Fruit fly (Drosophila melanogaster) whole organism, embryonic: ENCODE measurements around the gene CG1622.

Experiments used
- CG11696 ChIP-seq: fragments of 200-800 bp; sonication (Bioruptor generic); IDR thresholded peaks from 2 replicates; pipeline ENCODE4 v1.3.6; 2022; ENCODE audit warnings: missing biosample characterization, missing genetic modification characterization
- CG12299 ChIP-seq: fragments of 200-800 bp; sonication (Bioruptor generic); optimal IDR thresholded peaks from 2 replicates; lab custom pipeline; 2018; ENCODE audit warnings: missing biosample characterization, mild to moderate bottlenecking, missing genetic modification characterization
- CG12391 ChIP-seq: fragments of 200-800 bp; sonication (Bioruptor generic); optimal IDR thresholded peaks from 3 replicates; lab custom pipeline; 2018; ENCODE audit warnings: missing biosample characterization, mild to moderate bottlenecking, missing genetic modification characterization, moderate library complexity
- CG13624 ChIP-seq: fragments of 200-800 bp; sonication (Bioruptor generic); optimal IDR thresholded peaks from 2 replicates; lab custom pipeline; 2016; ENCODE audit warnings: missing biosample characterization, missing genetic modification characterization
- CG16813 ChIP-seq: fragments of 200-800 bp; sonication (Bioruptor generic); IDR thresholded peaks from 3 replicates; pipeline ENCODE4 v1.3.6; 2022; ENCODE audit warnings: missing biosample characterization, missing genetic modification characterization; ENCODE audit not compliant: partially characterized antibody
- CG17802 ChIP-seq: fragments of 200-800 bp; sonication (Bioruptor generic); optimal IDR thresholded peaks from 2 replicates; lab custom pipeline; 2018; ENCODE audit warnings: missing biosample characterization, mild to moderate bottlenecking, missing genetic modification characterization, moderate library complexity
- CG18476 ChIP-seq: fragments of 200-800 bp; sonication (Bioruptor generic); optimal IDR thresholded peaks from 2 replicates; lab custom pipeline; 2016; ENCODE audit warnings: missing biosample characterization, mild to moderate bottlenecking, missing genetic modification characterization
- CG31365 ChIP-seq: fragments of 200-800 bp; sonication (Bioruptor generic); optimal IDR thresholded peaks from 2 replicates; lab custom pipeline; 2018; ENCODE audit warnings: missing biosample characterization, mild to moderate bottlenecking, missing genetic modification characterization
- CG31441 ChIP-seq: fragments of 200-800 bp; sonication (Bioruptor generic); IDR thresholded peaks from 2 replicates; pipeline ENCODE4 v1.3.6; 2022; ENCODE audit warnings: missing biosample characterization, missing genetic modification characterization
- CG32532 ChIP-seq: fragments of 200-800 bp; sonication (Bioruptor generic); IDR thresholded peaks from 2 replicates; pipeline ENCODE4 v1.3.6; 2022; ENCODE audit warnings: missing biosample characterization, missing genetic modification characterization
- CG33557 ChIP-seq: fragments of 200-800 bp; sonication (Bioruptor generic); optimal IDR thresholded peaks from 2 replicates; lab custom pipeline; 2019; ENCODE audit warnings: missing biosample characterization, mild to moderate bottlenecking, missing genetic modification characterization, moderate library complexity
- CG3838 ChIP-seq: fragments of 200-800 bp; sonication (Bioruptor generic); optimal IDR thresholded peaks from 3 replicates; lab custom pipeline; 2016; ENCODE audit warnings: missing biosample characterization, missing genetic modification characterization
- CG4707 ChIP-seq: fragments of 200-800 bp; sonication (Bioruptor generic); optimal IDR thresholded peaks from 2 replicates; lab custom pipeline; 2018; ENCODE audit warnings: missing biosample characterization, mild to moderate bottlenecking, missing genetic modification characterization, moderate library complexity
- CG6683 ChIP-seq: fragments of 200-800 bp; sonication (Bioruptor generic); optimal IDR thresholded peaks from 2 replicates; lab custom pipeline; 2017; ENCODE audit warnings: missing biosample characterization, mild to moderate bottlenecking, missing genetic modification characterization, missing genetic modification reagents
- CG7786 ChIP-seq: fragments of 200-800 bp; sonication (Bioruptor generic); optimal IDR thresholded peaks from 2 replicates; lab custom pipeline; 2016; ENCODE audit warnings: missing biosample characterization, missing genetic modification characterization
- CG8281 ChIP-seq: fragments of 200-800 bp; sonication (Bioruptor generic); optimal IDR thresholded peaks from 2 replicates; lab custom pipeline; 2018; ENCODE audit warnings: missing biosample characterization, mild to moderate bottlenecking, missing genetic modification characterization, moderate library complexity
- CG8924 ChIP-seq: fragments of 200-800 bp; optimal IDR thresholded peaks from 3 replicates; lab custom pipeline; 2019; ENCODE audit warnings: missing biosample characterization, mild to moderate bottlenecking, missing genetic modification characterization, moderate library complexity
- Chrac-16 ChIP-seq: fragments of 200-800 bp; sonication (Bioruptor generic); optimal IDR thresholded peaks from 3 replicates; lab custom pipeline; 2016; ENCODE audit warnings: missing biosample characterization, missing genetic modification characterization
- CkIIα-i1 ChIP-seq: fragments of 200-800 bp; sonication (Bioruptor generic); IDR thresholded peaks from 2 replicates; pipeline ENCODE4 v1.3.6; 2022; ENCODE audit warnings: missing biosample characterization, missing genetic modification characterization
- CrebB ChIP-seq: fragments of 200-800 bp; sonication (Bioruptor generic); optimal IDR thresholded peaks from 3 replicates; lab custom pipeline; 2018; ENCODE audit warnings: missing biosample characterization, mild to moderate bottlenecking, missing genetic modification characterization
- Dfd ChIP-seq, 2 experiments: fragments of >200 bp; optimal IDR thresholded peaks; 2 replicates each; lab custom pipeline; 2017; ENCODE audit warnings: missing biosample characterization in 2 of 2, missing genetic modification characterization in 2 of 2
- Dll ChIP-seq: fragments of 200-800 bp; sonication (Bioruptor generic); IDR thresholded peaks from 4 replicates; pipeline ENCODE4 v1.3.6; 2022; ENCODE audit warnings: missing biosample characterization, missing genetic modification characterization; ENCODE audit not compliant: partially characterized antibody
- Dref ChIP-seq: fragments of 200-800 bp; sonication (Bioruptor generic); IDR thresholded peaks from 2 replicates; pipeline ENCODE4 v1.3.6; 2022; ENCODE audit warnings: missing biosample characterization, missing genetic modification characterization
- Fer3 ChIP-seq: fragments of 200-800 bp; sonication (Bioruptor generic); optimal IDR thresholded peaks from 2 replicates; lab custom pipeline; 2018; ENCODE audit warnings: missing biosample characterization, mild to moderate bottlenecking, missing genetic modification characterization, moderate library complexity
- H2.0 ChIP-seq: fragments of 200-800 bp; sonication (Bioruptor generic); IDR thresholded peaks from 2 replicates; pipeline ENCODE4 v1.3.6; 2022; ENCODE audit warnings: missing biosample characterization, missing genetic modification characterization
- HmgZ ChIP-seq: fragments of 200-800 bp; sonication (Bioruptor generic); optimal IDR thresholded peaks from 2 replicates; lab custom pipeline; 2018; ENCODE audit warnings: missing biosample characterization, mild to moderate bottlenecking, missing genetic modification characterization
- Lim3 ChIP-seq: fragments of 200-800 bp; sonication (Bioruptor generic); IDR thresholded peaks from 2 replicates; pipeline ENCODE4 v1.3.6; 2022; ENCODE audit warnings: missing biosample characterization, missing genetic modification characterization
- MTF-1 ChIP-seq: fragments of 200-800 bp; sonication (Bioruptor generic); optimal IDR thresholded peaks from 2 replicates; lab custom pipeline; 2018; ENCODE audit warnings: missing biosample characterization, mild to moderate bottlenecking, missing genetic modification characterization, borderline replicate concordance
- Meics ChIP-seq: fragments of 200-800 bp; sonication (Bioruptor generic); optimal IDR thresholded peaks from 2 replicates; lab custom pipeline; 2017; ENCODE audit warnings: missing biosample characterization, mild to moderate bottlenecking, missing genetic modification characterization
- Mes4 ChIP-seq: fragments of 200-800 bp; sonication (Bioruptor generic); optimal IDR thresholded peaks from 2 replicates; lab custom pipeline; 2016; ENCODE audit warnings: missing biosample characterization, missing genetic modification characterization
- Nf-YB ChIP-seq: fragments of 200-800 bp; sonication (Bioruptor generic); optimal IDR thresholded peaks from 3 replicates; lab custom pipeline; 2019; ENCODE audit warnings: missing biosample characterization, mild to moderate bottlenecking, missing genetic modification characterization, moderate library complexity
- NfI ChIP-seq: fragments of 200-800 bp; sonication (Bioruptor generic); optimal IDR thresholded peaks from 3 replicates; lab custom pipeline; 2018; ENCODE audit warnings: missing biosample characterization, mild to moderate bottlenecking, missing genetic modification characterization, moderate library complexity
- Oaz ChIP-seq: fragments of 200-800 bp; sonication (Bioruptor generic); IDR thresholded peaks from 2 replicates; pipeline ENCODE4 v1.3.6; 2022; ENCODE audit warnings: missing biosample characterization, missing genetic modification characterization
- Oli ChIP-seq: fragments of 200-800 bp; sonication (Bioruptor generic); optimal IDR thresholded peaks from 2 replicates; lab custom pipeline; 2018; ENCODE audit warnings: missing biosample characterization, mild to moderate bottlenecking, missing genetic modification characterization, moderate library complexity
- PHDP ChIP-seq: fragments of 200-800 bp; sonication (Bioruptor generic); optimal IDR thresholded peaks from 3 replicates; lab custom pipeline; 2018; ENCODE audit warnings: missing biosample characterization, mild to moderate bottlenecking, missing genetic modification characterization, moderate library complexity
- Pdp1 ChIP-seq, 2 experiments: fragments of 200-800 bp; sonication (Bioruptor generic); optimal IDR thresholded peaks; 3 replicates each; lab custom pipeline; 2016; ENCODE audit warnings: missing biosample characterization in 2 of 2, missing genetic modification characterization in 2 of 2, mild to moderate bottlenecking in 1 of 2, moderate library complexity in 1 of 2
- Sin3A ChIP-seq: fragments of >200 bp; optimal IDR thresholded peaks from 2 replicates; lab custom pipeline; 2018
- Trl ChIP-seq, 3 experiments: fragments of >200 bp in 2 of 3; fragments of 200-800 bp in 1 of 3; sonication (Bioruptor generic) in 1 of 3; optimal IDR thresholded peaks; 2 replicates in 1 of 3; 3 replicates in 2 of 3; lab custom pipeline; 2016 to 2017; ENCODE audit warnings: missing biosample characterization in 1 of 3, missing genetic modification characterization in 1 of 3
- cad ChIP-seq: fragments of >200 bp; optimal IDR thresholded peaks from 2 replicates; lab custom pipeline; 2017; ENCODE audit warnings: missing biosample characterization, missing genetic modification characterization
- dan ChIP-seq: fragments of 200-800 bp; sonication (Bioruptor generic); IDR thresholded peaks from 2 replicates; pipeline ENCODE4 v1.3.6; 2022; ENCODE audit warnings: missing biosample characterization, missing genetic modification characterization
- dati ChIP-seq: fragments of 200-800 bp; sonication (Bioruptor generic); IDR thresholded peaks from 2 replicates; pipeline ENCODE4 v1.3.6; 2022; ENCODE audit warnings: missing biosample characterization, missing genetic modification characterization
- gt ChIP-seq: fragments of 200-800 bp; sonication (Bioruptor generic); IDR thresholded peaks from 2 replicates; pipeline ENCODE4 v1.3.6; 2022; ENCODE audit warnings: missing biosample characterization, missing genetic modification characterization
- lilli ChIP-seq: fragments of 200-800 bp; sonication (Bioruptor generic); optimal IDR thresholded peaks from 3 replicates; lab custom pipeline; 2016; ENCODE audit warnings: missing biosample characterization, missing genetic modification characterization
- onecut ChIP-seq: fragments of 200-800 bp; sonication (Bioruptor generic); IDR thresholded peaks from 2 replicates; pipeline ENCODE4 v1.3.6; 2022; ENCODE audit warnings: missing biosample characterization, missing genetic modification characterization
- p53 ChIP-seq: fragments of 200-800 bp; sonication (Bioruptor generic); optimal IDR thresholded peaks from 2 replicates; lab custom pipeline; 2016; ENCODE audit warnings: missing biosample characterization, missing genetic modification characterization
- phol ChIP-seq: fragments of 200-800 bp; sonication (Bioruptor generic); optimal IDR thresholded peaks from 3 replicates; lab custom pipeline; 2018; ENCODE audit warnings: missing biosample characterization, mild to moderate bottlenecking, missing genetic modification characterization, moderate library complexity
- pnt ChIP-seq: fragments of 200-800 bp; sonication (Bioruptor generic); optimal IDR thresholded peaks from 3 replicates; lab custom pipeline; 2016; ENCODE audit warnings: missing biosample characterization, missing genetic modification characterization
- prd ChIP-seq, 3 experiments: fragments of >200 bp in 2 of 3; fragments of 200-800 bp in 1 of 3; sonication (Bioruptor generic) in 1 of 3; optimal IDR thresholded peaks in 2 of 3; IDR thresholded peaks in 1 of 3; 2 replicates in 2 of 3; 3 replicates in 1 of 3; pipeline versions ENCODE4 v1.3.6 to Lab custom; 2017 to 2022; ENCODE audit warnings: missing biosample characterization in 1 of 3, missing genetic modification characterization in 1 of 3
- sima ChIP-seq: fragments of 200-800 bp; sonication (Bioruptor generic); optimal IDR thresholded peaks from 2 replicates; lab custom pipeline; 2016; ENCODE audit warnings: missing biosample characterization, missing genetic modification characterization
- slbo ChIP-seq: fragments of 200-800 bp; sonication (Bioruptor generic); IDR thresholded peaks from 2 replicates; pipeline ENCODE4 v1.3.6; 2022; ENCODE audit warnings: missing biosample characterization, missing genetic modification characterization

Gene CG1622

dm6 chrX:13337454-13337853, 40.6 kb downstream of the CG1622 start, which contains the start of gene RpS15Aa (continued):
- peak; percentile 69 for TF ChIP-seq CG17802
- peak; percentile 85 for TF ChIP-seq Mes4
- TF ChIP-seq Oli (tag; lab: Kevin White, UChicago): peak; percentile 14
- TF ChIP-seq Nf-YB (GFP tag; lab: Kevin White, UChicago): peak; percentile 41
- no peak for TF ChIP-seq Trl (optimal IDR thresholded peaks at IDR 0.05; lab: Kevin White, UChicago)
- TF ChIP-seq Trl (GFP tag; optimal IDR thresholded peaks at IDR 0.05; lab: Kevin White, UChicago): peak; percentile 88
- peak; percentile 91 for TF ChIP-seq MTF-1 (GFP tag; lab: Kevin White, UChicago)
- peak; percentile 69 for TF ChIP-seq Fer3 (tag; lab: Kevin White, UChicago)
- TF ChIP-seq lilli: peak; percentile 35
- TF ChIP-seq CG12391 (tag; lab: Kevin White, UChicago): peak; percentile 49
- peak; percentile 68 for TF ChIP-seq phol (tag; lab: Kevin White, UChicago)
- TF ChIP-seq CG3838 (GFP tag; lab: Kevin White, UChicago): no peak
- TF ChIP-seq Dll (GFP tag; lab: Robert Waterston, UW): no peak
- peak; percentile 15 for TF ChIP-seq CG8281 (tag; lab: Kevin White, UChicago)
- peak; percentile 88 for TF ChIP-seq p53
- TF ChIP-seq CG12299 (tag; lab: Kevin White, UChicago): peak; percentile 42
- TF ChIP-seq NfI (GFP tag; lab: Kevin White, UChicago): peak; percentile 89
- no peak for TF ChIP-seq prd (optimal IDR thresholded peaks at IDR 0.05; lab: Kevin White, UChicago)
- TF ChIP-seq prd (GFP tag; IDR thresholded peaks at IDR 0.05; lab: Robert Waterston, UW): peak; percentile 67
- TF ChIP-seq Meics (GFP tag; lab: Kevin White, UChicago): peak; percentile 86
- peak; percentile 83 for TF ChIP-seq slbo (GFP tag; lab: Robert Waterston, UW)
- TF ChIP-seq CG6683 (GFP tag; lab: Kevin White, UChicago): peak; percentile 23
- peak; percentile 53 to 69 for TF ChIP-seq Pdp1 (GFP tag; optimal IDR thresholded peaks at IDR 0.05; lab: Kevin White, UChicago)
- peak; percentile 79 for TF ChIP-seq onecut (GFP tag; lab: Robert Waterston, UW)
- 0 out of 2 replicates have a peak, but pooled peaks have one; percentile 39 for TF ChIP-seq dati (GFP tag; lab: Robert Waterston, UW)
- no peak for TF ChIP-seq Dfd (GFP tag; optimal IDR thresholded peaks at IDR 0.05; lab: Kevin White, UChicago)
- peak; percentile 26; the same call in 1 of the 2 replicates for TF ChIP-seq CG31441 (GFP tag; lab: Robert Waterston, UW)
- TF ChIP-seq CG16813 (GFP tag; lab: Robert Waterston, UW): peak; percentile 65; the same call in 2 of the 3 replicates
- peak; percentile 51 for TF ChIP-seq CG7786
- peak; percentile 90 for TF ChIP-seq Dref
- peak; percentile 85 for TF ChIP-seq CG32532 (GFP tag; lab: Robert Waterston, UW)
- no peak for TF ChIP-seq CG18476
- peak; percentile 54 for TF ChIP-seq Oaz (GFP tag; lab: Robert Waterston, UW)
- TF ChIP-seq H2.0 (GFP tag; lab: Robert Waterston, UW): peak; percentile 78
- TF ChIP-seq CkIIα-i1 (GFP tag; lab: Robert Waterston, UW): no peak
- peak; percentile 57 for TF ChIP-seq HmgZ (tag; lab: Kevin White, UChicago)
- TF ChIP-seq CG4707 (GFP tag; lab: Kevin White, UChicago): peak; percentile 66
- TF ChIP-seq CG33557 (GFP tag; lab: Kevin White, UChicago): peak; percentile 24
- peak; percentile 38; the same call in 1 of the 2 replicates for TF ChIP-seq Lim3
- TF ChIP-seq dan (GFP tag; lab: Robert Waterston, UW): no peak
- peak; percentile 49; the same call in 1 of the 2 replicates for TF ChIP-seq gt (GFP tag; lab: Robert Waterston, UW)
- TF ChIP-seq CrebB: peak; percentile 73
- TF ChIP-seq pnt (GFP tag; lab: Kevin White, UChicago): peak; percentile 28
- no peak for TF ChIP-seq Chrac-16 (GFP tag; lab: Kevin White, UChicago)
- TF ChIP-seq cad (GFP tag; lab: Kevin White, UChicago): no peak
- TF ChIP-seq CG31365 (tag; lab: Kevin White, UChicago): peak; percentile 62
- TF ChIP-seq Sin3A (lab: Kevin White, UChicago): peak; percentile 21
- TF ChIP-seq CG11696: no peak
- peak; percentile 48 for TF ChIP-seq CG8924
- TF ChIP-seq CG13624 (GFP tag; lab: Kevin White, UChicago): peak; percentile 70
- peak; percentile 35 for TF ChIP-seq sima (GFP tag; lab: Kevin White, UChicago)
- TF ChIP-seq PHDP (tag; lab: Kevin White, UChicago): peak; percentile 66
